Worm (Caenorhabditis elegans) whole organism, L3 larva: ENCODE measurements around the gene piki-1.

Experiments
- R02D3.7 ChIP-seq: fragments of 150-350 bp; optimal IDR thresholded peaks from 2 replicates; lab custom pipeline; 2014; ENCODE audit warnings: missing biosample characterization, missing genetic modification characterization
- aly-2 ChIP-seq: fragments of 150-350 bp; optimal IDR thresholded peaks from 2 replicates; lab custom pipeline; 2014; ENCODE audit warnings: missing biosample characterization, missing genetic modification characterization
- ama-1 ChIP-seq: fragments of 150-350 bp; optimal IDR thresholded peaks from 2 replicates; lab custom pipeline; 2018
- ceh-28 ChIP-seq: fragments of 150-350 bp; optimal IDR thresholded peaks from 2 replicates; lab custom pipeline; 2014; ENCODE audit warnings: missing biosample characterization, missing genetic modification reagents, missing genetic modification characterization
- ceh-9 ChIP-seq: sonication (generic microtip); optimal IDR thresholded peaks from 2 replicates; lab custom pipeline; 2018; ENCODE audit warnings: missing biosample characterization, missing genetic modification characterization
- daf-12 ChIP-seq: fragments of 150-350 bp; optimal IDR thresholded peaks from 2 replicates; lab custom pipeline; 2014; ENCODE audit warnings: missing biosample characterization, missing genetic modification reagents, missing genetic modification characterization
- egl-27 ChIP-seq: sonication (generic microtip); optimal IDR thresholded peaks from 4 replicates; lab custom pipeline; 2017; ENCODE audit warnings: missing biosample characterization, missing genetic modification reagents, missing genetic modification characterization
- egl-5 ChIP-seq: fragments of 150-350 bp; optimal IDR thresholded peaks from 2 replicates; lab custom pipeline; 2017; ENCODE audit warnings: missing biosample characterization, missing genetic modification reagents, missing genetic modification characterization, inconsistent platforms
- elt-2 ChIP-seq: sonication (generic microtip); optimal IDR thresholded peaks from 2 replicates; lab custom pipeline; 2016; ENCODE audit warnings: missing genetic modification reagents, mild to moderate bottlenecking, missing genetic modification characterization, missing compliant biosample characterization
- eor-1 ChIP-seq, 2 experiments: fragments of 150-350 bp; optimal IDR thresholded peaks; 2 replicates each; lab custom pipeline; 2014 to 2018; ENCODE audit warnings: missing biosample characterization in 2 of 2, missing genetic modification characterization in 2 of 2
- fkh-10 ChIP-seq: sonication (generic microtip); optimal IDR thresholded peaks from 2 replicates; lab custom pipeline; 2017; ENCODE audit warnings: missing biosample characterization, missing genetic modification reagents, missing genetic modification characterization
- fkh-2 ChIP-seq: fragments of 150-350 bp; optimal IDR thresholded peaks from 2 replicates; lab custom pipeline; 2014; ENCODE audit warnings: missing biosample characterization, missing genetic modification reagents, missing genetic modification characterization
- hmg-11 ChIP-seq: sonication (generic microtip); optimal IDR thresholded peaks from 2 replicates; lab custom pipeline; 2016; ENCODE audit warnings: missing genetic modification characterization, missing compliant biosample characterization
- lin-15B ChIP-seq: fragments of 150-350 bp; optimal IDR thresholded peaks from 2 replicates; lab custom pipeline; 2014; ENCODE audit warnings: missing biosample characterization, missing genetic modification characterization
- lin-39 ChIP-seq: fragments of 150-350 bp; optimal IDR thresholded peaks from 2 replicates; lab custom pipeline; 2018; ENCODE audit warnings: missing biosample characterization, missing genetic modification reagents, missing genetic modification characterization
- lsy-12 ChIP-seq: sonication (generic microtip); optimal IDR thresholded peaks from 2 replicates; lab custom pipeline; 2016; ENCODE audit warnings: mild to moderate bottlenecking, missing genetic modification characterization, missing compliant biosample characterization
- nfya-1 ChIP-seq: sonication (generic microtip); optimal IDR thresholded peaks from 2 replicates; lab custom pipeline; 2017; ENCODE audit warnings: missing genetic modification characterization, mild to moderate bottlenecking, missing compliant biosample characterization, antibody characterized with exemption, moderate library complexity; ENCODE audit not compliant: insufficient read depth
- nhr-11 ChIP-seq: fragments of 150-350 bp; optimal IDR thresholded peaks from 2 replicates; lab custom pipeline; 2014; ENCODE audit warnings: missing biosample characterization, missing genetic modification characterization
- nhr-12 ChIP-seq: fragments of 150-350 bp; optimal IDR thresholded peaks from 2 replicates; lab custom pipeline; 2014; ENCODE audit warnings: missing biosample characterization, missing genetic modification characterization
- nhr-23 ChIP-seq: fragments of 150-350 bp; optimal IDR thresholded peaks from 2 replicates; lab custom pipeline; 2014; ENCODE audit warnings: missing biosample characterization, missing genetic modification reagents, missing genetic modification characterization
- nhr-237 ChIP-seq: fragments of 150-350 bp; optimal IDR thresholded peaks from 2 replicates; lab custom pipeline; 2014; ENCODE audit warnings: missing biosample characterization, missing genetic modification characterization
- nhr-25 ChIP-seq: sonication (generic microtip); optimal IDR thresholded peaks from 2 replicates; lab custom pipeline; 2017; ENCODE audit warnings: missing biosample characterization, missing genetic modification characterization
- nhr-67 ChIP-seq: fragments of 150-350 bp; optimal IDR thresholded peaks from 2 replicates; lab custom pipeline; 2014; ENCODE audit warnings: missing biosample characterization, missing genetic modification characterization
- nhr-76 ChIP-seq: fragments of 150-350 bp; sonication (generic microtip); optimal IDR thresholded peaks from 5 replicates; lab custom pipeline; 2014; ENCODE audit warnings: missing biosample characterization, missing genetic modification characterization
- nhr-77 ChIP-seq: fragments of 150-350 bp; optimal IDR thresholded peaks from 2 replicates; lab custom pipeline; 2014; ENCODE audit warnings: missing biosample characterization, missing genetic modification characterization
- pha-4 ChIP-seq: fragments of 150-350 bp; optimal IDR thresholded peaks from 2 replicates; lab custom pipeline; 2014; ENCODE audit warnings: missing biosample characterization, missing genetic modification reagents, missing genetic modification characterization
- pqm-1 ChIP-seq: fragments of 150-350 bp; optimal IDR thresholded peaks from 2 replicates; lab custom pipeline; 2017; ENCODE audit warnings: missing biosample characterization, missing genetic modification characterization, inconsistent platforms
- sea-2 ChIP-seq: fragments of 150-350 bp; sonication (generic microtip); optimal IDR thresholded peaks from 4 replicates; lab custom pipeline; 2014; ENCODE audit warnings: missing biosample characterization, missing genetic modification reagents, missing genetic modification characterization
- snpc-4 ChIP-seq: fragments of 150-350 bp; optimal IDR thresholded peaks from 2 replicates; lab custom pipeline; 2014; ENCODE audit warnings: missing biosample characterization, missing genetic modification characterization
- tbx-2 ChIP-seq: sonication (generic microtip); optimal IDR thresholded peaks from 2 replicates; lab custom pipeline; 2016; ENCODE audit warnings: mild to moderate bottlenecking, missing genetic modification characterization, missing compliant biosample characterization
- unc-39 ChIP-seq: sonication (generic microtip); optimal IDR thresholded peaks from 4 replicates; lab custom pipeline; 2017; ENCODE audit warnings: missing biosample characterization, missing genetic modification characterization
- ztf-4 ChIP-seq: fragments of 150-350 bp; optimal IDR thresholded peaks from 2 replicates; lab custom pipeline; 2014; ENCODE audit warnings: missing biosample characterization, missing genetic modification characterization

Gene piki-1

DNA sequence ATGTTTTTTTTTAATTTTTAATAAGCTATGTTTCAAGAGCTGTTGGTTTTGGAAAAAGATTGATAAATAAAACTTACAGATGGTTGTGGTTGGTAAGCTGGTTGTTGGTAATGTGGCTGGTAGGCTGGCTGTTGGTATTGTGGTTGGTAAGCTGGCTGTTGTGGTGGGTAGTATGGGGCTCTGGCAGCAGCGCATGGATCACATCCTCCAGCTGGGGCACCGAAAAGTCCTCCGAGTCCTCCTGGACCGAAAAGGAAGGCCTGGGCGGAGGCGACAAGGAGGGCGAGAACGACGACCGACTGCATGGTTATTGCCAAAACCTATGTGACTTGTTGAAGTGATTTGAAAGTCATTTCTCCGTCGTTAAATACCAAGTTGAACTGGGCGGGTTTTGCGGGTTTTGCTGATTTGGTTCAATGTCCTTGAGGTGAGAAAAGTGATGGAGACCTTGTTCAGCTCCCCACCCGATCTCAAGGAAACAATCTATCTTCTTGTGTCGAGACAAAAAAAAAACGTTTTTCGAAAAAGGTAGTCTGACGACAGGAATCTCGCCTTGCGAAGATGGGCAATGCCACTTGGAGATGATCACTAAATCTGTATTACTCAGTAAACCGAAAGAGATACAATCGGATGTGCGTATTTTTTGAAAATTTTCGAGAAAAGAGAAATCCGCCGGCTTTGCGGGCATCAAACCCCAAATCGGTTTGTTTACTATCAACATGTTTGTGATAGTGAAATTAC lies 13.9 kb upstream of the piki-1 start, which contains the start of gene F46F2.3:
F46F2.3 (minus strand) TSS at position 341 of the 741 bp plus-strand sequence.
- peak; percentile 45 for TF ChIP-seq nhr-25 (tag; lab: Kevin White, UChicago)
- no peak for TF ChIP-seq nhr-12
- TF ChIP-seq, all 47 proteins: peak for 1

DNA sequence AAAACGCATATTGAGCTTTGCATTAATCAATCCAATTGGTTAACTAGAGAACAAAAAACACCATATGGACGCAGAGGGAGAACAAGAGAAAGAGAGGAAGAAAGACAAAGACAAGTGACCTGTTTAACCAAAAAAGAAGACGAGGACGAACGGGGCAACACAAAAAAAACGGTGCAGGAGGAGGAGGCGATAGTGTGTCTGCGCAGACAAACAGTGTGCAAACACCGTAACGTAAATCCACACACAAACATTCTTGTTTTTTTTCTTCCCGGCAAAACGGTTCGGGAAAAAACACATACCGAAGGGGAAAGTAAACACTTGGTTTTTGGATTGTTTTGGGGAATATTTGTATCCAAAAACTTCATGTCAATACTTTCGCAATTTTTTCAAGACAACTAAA lies 396 bp upstream of the piki-1 start:
- no peak for TF ChIP-seq nhr-11 (tag; lab: Kevin White, UChicago)
- peak; percentile 90 for TF ChIP-seq pha-4 (tag; lab: Kevin White, UChicago)
- no peak for TF ChIP-seq ceh-28 (tag; lab: Kevin White, UChicago)
- no peak for TF ChIP-seq fkh-2 (tag; lab: Kevin White, UChicago)
- TF ChIP-seq nhr-23 (tag; lab: Kevin White, UChicago), result peak; percentile 57
- no peak for TF ChIP-seq nhr-76 (tag; lab: Kevin White, UChicago)
- peak; percentile 78 for TF ChIP-seq nhr-25 (tag; lab: Kevin White, UChicago)
- TF ChIP-seq hmg-11, result no peak
- no peak for TF ChIP-seq egl-27 (tag; lab: Kevin White, UChicago)

DNA sequence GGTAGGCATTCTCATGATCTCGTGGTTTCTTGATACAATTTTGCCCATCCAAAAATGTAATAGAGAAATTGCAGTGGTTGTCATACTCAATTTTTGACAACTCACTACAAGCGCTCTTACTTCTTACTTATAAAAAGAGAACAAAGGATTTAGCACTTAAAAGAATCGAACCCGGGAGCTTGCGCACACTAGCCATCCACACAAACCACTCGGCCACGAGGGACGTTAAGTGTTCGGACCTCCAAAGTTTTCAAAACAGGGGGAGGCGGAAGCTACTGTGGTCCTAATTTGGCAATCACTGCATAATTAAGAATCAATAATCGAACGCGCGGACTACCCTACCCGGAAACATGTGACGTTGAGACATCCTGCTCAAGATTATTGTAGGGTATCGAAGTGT lies 3.5 kb downstream of the piki-1 start:
- no peak for TF ChIP-seq sea-2 (GFP tag; lab: Kevin White, UChicago)
- no peak for TF ChIP-seq tbx-2
- TF ChIP-seq ztf-4, result no peak
- TF ChIP-seq unc-39 (tag; lab: Kevin White, UChicago), result no peak
- TF ChIP-seq elt-2 (tag; lab: Kevin White, UChicago), result no peak
- TF ChIP-seq lin-15B (tag; lab: Kevin White, UChicago), result no peak
- TF ChIP-seq nhr-11 (tag; lab: Kevin White, UChicago), result no peak
- no peak for TF ChIP-seq nhr-237 (tag; lab: Kevin White, UChicago)
- TF ChIP-seq nhr-67 (tag; lab: Kevin White, UChicago), result no peak
- TF ChIP-seq eor-1 (tag; optimal IDR thresholded peaks at IDR 0.05; lab: Kevin White, UChicago), result no peak
- TF ChIP-seq ama-1 (lab: Kevin White, UChicago), result no peak
- no peak for TF ChIP-seq fkh-10 (GFP tag; lab: Kevin White, UChicago)
- no peak for TF ChIP-seq nfya-1 (tag; lab: Kevin White, UChicago)
- no peak for TF ChIP-seq fkh-2 (tag; lab: Kevin White, UChicago)
- no peak for TF ChIP-seq nhr-23 (tag; lab: Kevin White, UChicago)
- no peak for TF ChIP-seq snpc-4

DNA sequence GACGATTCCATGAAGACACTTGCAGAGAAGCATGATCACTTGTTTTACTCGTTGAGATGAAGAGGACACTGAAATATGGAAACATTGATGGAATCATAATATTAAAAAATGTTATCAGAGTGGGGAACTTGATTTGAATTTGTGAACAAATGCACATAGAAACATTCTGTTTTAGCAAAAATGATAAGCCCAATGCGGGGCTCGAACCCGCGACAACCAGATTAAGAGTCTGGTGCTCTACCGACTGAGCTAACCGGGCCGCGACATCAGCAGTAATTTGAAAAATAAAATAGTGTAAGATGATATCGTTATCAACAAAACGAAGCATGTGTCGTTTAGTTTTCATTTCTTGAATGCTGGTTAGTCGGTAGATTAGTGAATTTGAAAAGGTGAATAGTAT lies 5.0 kb downstream of the piki-1 start:
- no peak for TF ChIP-seq egl-5 (tag; lab: Kevin White, UChicago)
- TF ChIP-seq elt-2 (tag; lab: Kevin White, UChicago), result peak; percentile 19
- no peak for TF ChIP-seq nhr-77 (tag; lab: Kevin White, UChicago)

DNA sequence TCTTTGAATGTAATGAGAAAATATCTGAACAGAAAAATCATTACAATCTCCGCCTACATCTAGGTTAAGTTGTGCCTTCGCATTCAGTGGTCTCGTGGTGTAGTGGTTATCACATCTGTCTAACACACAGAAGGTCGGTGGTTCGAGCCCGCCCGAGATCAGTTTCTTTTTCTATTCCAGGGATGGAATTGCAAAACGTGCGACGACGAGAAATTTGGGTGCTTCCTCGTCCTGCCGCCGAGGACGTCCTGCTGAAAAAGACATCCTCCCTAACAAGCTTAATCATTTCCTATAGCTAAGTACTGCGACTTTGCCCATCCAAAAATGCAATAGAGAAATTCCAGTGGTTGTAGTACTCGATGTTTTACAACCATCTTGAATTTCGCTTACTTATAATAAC lies 10.2 kb downstream of the piki-1 start:
- no peak for TF ChIP-seq R02D3.7 (tag; lab: Kevin White, UChicago)
- peak; percentile 9 for TF ChIP-seq lsy-12 (tag; lab: Kevin White, UChicago)
- peak; percentile 10 for TF ChIP-seq elt-2 (tag; lab: Kevin White, UChicago)

DNA sequence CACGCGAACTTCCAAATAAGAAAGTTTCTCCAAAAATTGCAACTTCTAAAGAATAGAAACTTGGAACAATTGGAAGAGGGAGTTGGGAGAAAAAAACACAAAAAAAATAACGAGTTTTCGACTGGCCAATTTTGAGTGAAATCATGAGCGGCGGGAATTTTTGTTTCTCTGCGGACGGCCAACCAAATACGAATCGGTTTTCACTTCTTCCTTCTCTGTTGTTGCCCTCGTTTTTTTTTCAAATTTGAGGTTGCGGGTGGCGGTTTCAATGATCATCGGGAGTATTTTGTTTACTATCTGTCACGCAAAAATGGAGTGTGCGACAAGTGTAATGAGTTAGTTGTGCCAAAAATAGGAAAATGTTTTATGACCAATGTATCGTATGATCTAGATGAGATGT lies 12.5 kb downstream of the piki-1 start:
- TF ChIP-seq ceh-28 (tag; lab: Kevin White, UChicago) (no peak), nhr-23 (tag; lab: Kevin White, UChicago) (no peak)
- TF ChIP-seq, all 47 proteins: peak for 0

DNA sequence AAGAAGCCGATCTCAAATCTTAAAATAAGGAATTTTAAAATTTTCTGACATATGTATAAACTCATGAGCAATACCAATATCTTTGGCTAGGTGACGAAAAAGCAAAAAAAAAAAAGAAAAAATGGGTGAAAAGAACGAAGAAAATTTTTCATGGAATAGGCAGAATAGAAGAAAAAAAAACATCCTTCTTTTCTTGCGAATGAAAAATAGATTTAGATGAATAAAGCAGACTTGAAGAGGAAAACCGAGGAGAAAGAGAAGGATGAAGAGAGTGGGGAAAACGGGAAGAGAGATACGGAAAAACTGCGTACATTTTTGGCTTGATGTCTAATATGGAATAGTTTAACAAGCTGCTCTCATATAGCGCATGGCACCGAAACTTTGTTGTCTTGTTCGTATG lies 14.4 kb downstream of the piki-1 start:
- TF ChIP-seq ama-1 (lab: Kevin White, UChicago) (no peak), nhr-76 (tag; lab: Kevin White, UChicago) (no peak), ceh-9 (tag; lab: Kevin White, UChicago) (no peak), R02D3.7 (tag; lab: Kevin White, UChicago) (no peak), pqm-1 (no peak), egl-27 (tag; lab: Kevin White, UChicago) (no peak), egl-5 (tag; lab: Kevin White, UChicago) (no peak), daf-12 (tag; lab: Kevin White, UChicago) (no peak), snpc-4 (no peak), lin-39 (tag; lab: Kevin White, UChicago) (no peak), sea-2 (GFP tag; lab: Kevin White, UChicago) (no peak), aly-2 (no peak), nhr-11 (tag; lab: Kevin White, UChicago) (no peak), hmg-11 (no peak)
